Fruit fly (Drosophila melanogaster) Kc167 (cell line): ENCODE results near the gene dmrt11E.

Experiments used
- Myc ChIP-seq: fragments of >200 bp; optimal IDR thresholded peaks from 2 replicates; lab custom pipeline; 2017; ENCODE audit warnings: missing external identifiers
- Sin3A ChIP-seq: fragments of >200 bp; optimal IDR thresholded peaks from 2 replicates; lab custom pipeline; 2018; ENCODE audit warnings: missing external identifiers
- insv ChIP-seq: fragments of >200 bp; optimal IDR thresholded peaks from 3 replicates; lab custom pipeline; 2018; ENCODE audit warnings: missing external identifiers

DNA sequence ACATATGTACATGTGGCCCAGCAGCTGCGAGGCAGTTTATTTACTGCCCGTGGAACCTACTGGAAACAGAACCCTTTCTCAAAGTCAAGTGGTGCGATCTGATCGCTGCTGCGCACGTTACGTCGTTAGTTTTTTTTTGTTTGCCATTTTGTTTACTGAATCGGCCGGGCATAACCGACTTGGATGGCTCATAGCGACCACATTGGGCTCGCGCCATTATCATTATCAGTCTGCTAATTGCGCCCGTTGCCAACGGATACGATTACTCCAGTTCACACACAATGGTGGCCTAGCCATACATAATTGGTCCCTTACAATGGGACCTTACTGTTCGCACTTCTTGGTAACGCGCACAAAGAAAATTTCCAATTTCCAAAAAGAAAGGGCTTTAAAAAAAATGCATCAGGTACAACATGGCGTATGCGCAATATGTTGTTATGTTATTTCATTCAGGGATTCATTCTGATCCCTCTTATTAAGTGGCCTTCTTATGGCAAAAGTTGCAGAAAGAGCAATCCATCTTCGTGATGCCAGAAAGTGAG, 35.2 kb upstream of the dmrt11E start:
- TF ChIP-seq Myc (lab: Kevin White, UChicago): no peak
- TF ChIP-seq insv: no peak
- TF ChIP-seq Sin3A (lab: Kevin White, UChicago): no peak
